Fruit fly (Drosophila melanogaster) whole organism, wandering third instar larva: ENCODE measurements around the gene CG14096.
A peak's percentile ranks its signal among the peaks of the same experiment; 100 is the strongest.

Experiments used
- Abd-B ChIP-seq: fragments of >200 bp; optimal IDR thresholded peaks from 2 replicates; lab custom pipeline; 2017; ENCODE audit warnings: missing biosample characterization, missing genetic modification characterization
- GATAd ChIP-seq: sonication (Bioruptor generic); optimal IDR thresholded peaks from 2 replicates; lab custom pipeline; 2016; ENCODE audit warnings: missing biosample characterization, missing genetic modification characterization
- Mio ChIP-seq: sonication (Bioruptor generic); optimal IDR thresholded peaks from 2 replicates; lab custom pipeline; 2016; ENCODE audit warnings: missing biosample characterization, missing genetic modification characterization
- Myc ChIP-seq: fragments of >200 bp; optimal IDR thresholded peaks from 2 replicates; lab custom pipeline; 2017
- Vsx2 ChIP-seq: fragments of 200-300, 225-300 bp; sonication (Bioruptor generic); optimal IDR thresholded peaks from 2 replicates; lab custom pipeline; 2018; ENCODE audit warnings: missing biosample characterization, missing genetic modification characterization; ENCODE audit not compliant: partially characterized antibody
- br ChIP-seq: fragments of 200-800 bp; sonication (Bioruptor generic); optimal IDR thresholded peaks from 2 replicates; lab custom pipeline; 2016; ENCODE audit warnings: missing biosample characterization, missing genetic modification characterization
- h ChIP-seq: fragments of 200-800 bp; sonication (Bioruptor generic); optimal IDR thresholded peaks from 3 replicates; lab custom pipeline; 2016; ENCODE audit warnings: missing biosample characterization, mild to moderate bottlenecking, missing genetic modification characterization
- lola ChIP-seq: fragments of >200 bp; optimal IDR thresholded peaks from 2 replicates; lab custom pipeline; 2017; ENCODE audit warnings: missing biosample characterization, missing genetic modification characterization
- sv ChIP-seq: fragments of 200-800 bp; sonication (Bioruptor generic); optimal IDR thresholded peaks from 3 replicates; lab custom pipeline; 2016; ENCODE audit warnings: missing biosample characterization, missing genetic modification characterization
- tai ChIP-seq: sonication (Bioruptor generic); optimal IDR thresholded peaks from 2 replicates; lab custom pipeline; 2016; ENCODE audit warnings: missing biosample characterization, missing genetic modification characterization

dm6 chr3L:19444092-19444491 is 22.8 kb downstream of the CG14096 start:
- TF ChIP-seq br (GFP tag; lab: Kevin White, UChicago) (peak; percentile 36), h (GFP tag; lab: Kevin White, UChicago) (peak; percentile 38), Abd-B (GFP tag; lab: Kevin White, UChicago) (no peak), tai (GFP tag; lab: Kevin White, UChicago) (no peak), GATAd (GFP tag; lab: Kevin White, UChicago) (no peak), Mio (no peak), Myc (no peak), Vsx2 (GFP tag; lab: Kevin White, UChicago) (no peak), sv (GFP tag; lab: Kevin White, UChicago) (no peak), lola (GFP tag; lab: Kevin White, UChicago) (no peak)
